Worm (Caenorhabditis elegans): Measurements from ENCODE around the gene lact-8.

The lact-8 gene

ce11 chrV:11134296-11134695, 40.9 kb upstream of the lact-8 start, which contains the start of gene glb-3:
TSS of gene glb-3 (plus strand) at chrV:11134596.
- TF ChIP-seq tlf-1 (GFP tag; optimal IDR thresholded peaks at IDR 0.05): no peak
- no peak for TF ChIP-seq lsy-27 (tag; optimal IDR thresholded peaks at IDR 0.05; ENCODE audit: borderline replicate concordance, insufficient read depth)
- no peak for TF ChIP-seq dpl-1 (GFP tag; optimal IDR thresholded peaks at IDR 0.05)
- TF ChIP-seq cebp-1 (GFP tag; IDR thresholded peaks at IDR 0.05): no peak
- no peak for TF ChIP-seq cebp-1 (tag; optimal IDR thresholded peaks at IDR 0.05)
- TF ChIP-seq hmg-1.2 (GFP tag; IDR thresholded peaks at IDR 0.05): no peak
- TF ChIP-seq attf-6 (GFP tag; IDR thresholded peaks at IDR 0.05): no peak
- TF ChIP-seq F33H1.4 (GFP tag; IDR thresholded peaks at IDR 0.05): no peak
- no peak for TF ChIP-seq sptf-2 (GFP tag; optimal IDR thresholded peaks at IDR 0.05)
- TF ChIP-seq ztf-22 (GFP tag; optimal IDR thresholded peaks at IDR 0.05): no peak
- no peak for TF ChIP-seq tbx-9 (tag; optimal IDR thresholded peaks at IDR 0.05; ENCODE audit: borderline replicate concordance)
- no peak for TF ChIP-seq Y53G8AR.9 (GFP tag; conservative IDR thresholded peaks at IDR 0.05)
- TF ChIP-seq zim-3 (tag; optimal IDR thresholded peaks at IDR 0.05): no peak

- TF ChIP-seq hlh-26 (GFP tag; conservative IDR thresholded peaks at IDR 0.05): no peak
- no peak for TF ChIP-seq ztf-3 (GFP tag; optimal IDR thresholded peaks at IDR 0.05)
- TF ChIP-seq xnd-1 (tag; optimal IDR thresholded peaks at IDR 0.05): no peak
- no peak for TF ChIP-seq B0035.1 (tag; optimal IDR thresholded peaks at IDR 0.05)
- no peak for TF ChIP-seq K12H6.12 (tag; optimal IDR thresholded peaks at IDR 0.05)
- no peak for TF ChIP-seq mes-4 (tag; optimal IDR thresholded peaks at IDR 0.05)
- TF ChIP-seq sea-2 (GFP tag; IDR thresholded peaks at IDR 0.05): no peak
- no peak for TF ChIP-seq ceh-79 (tag; optimal IDR thresholded peaks at IDR 0.05)
- TF ChIP-seq F10E7.11 (tag; optimal IDR thresholded peaks at IDR 0.05): no peak
- TF ChIP-seq F52B5.7 (tag; optimal IDR thresholded peaks at IDR 0.05): no peak
- TF ChIP-seq ceh-91 (GFP tag; IDR thresholded peaks at IDR 0.05): no peak
- TF ChIP-seq nhr-120 (GFP tag; IDR thresholded peaks at IDR 0.05): no peak
- no peak for TF ChIP-seq mcd-1 (GFP tag; IDR thresholded peaks at IDR 0.05)
- no peak for TF ChIP-seq hlh-12 (tag; optimal IDR thresholded peaks at IDR 0.05)
- no peak for TF ChIP-seq sdz-38 (tag; optimal IDR thresholded peaks at IDR 0.05)
- TF ChIP-seq attf-5 (GFP tag; optimal IDR thresholded peaks at IDR 0.05): no peak
- no peak for TF ChIP-seq egrh-3 (GFP tag; IDR thresholded peaks at IDR 0.05)
- TF ChIP-seq aptf-3 (GFP tag; IDR thresholded peaks at IDR 0.05): no peak
- no peak for TF ChIP-seq F23B12.7 (tag; optimal IDR thresholded peaks at IDR 0.05; ENCODE audit: insufficient read depth)
Measured at ce11 chrV:11133516-11133915, 40.1 kb upstream of the lact-8 start.

ce11 chrV:11131801-11132200, 38.4 kb upstream of the lact-8 start:
- no peak for TF ChIP-seq lir-1 (GFP tag; conservative IDR thresholded peaks at IDR 0.05)
- no peak for TF ChIP-seq tbp1 (GFP tag; optimal IDR thresholded peaks at IDR 0.05)

- no peak for TF ChIP-seq dox-1 (GFP tag; IDR thresholded peaks at IDR 0.05)
- no peak for TF ChIP-seq egl-44 (GFP tag; IDR thresholded peaks at IDR 0.05)
- no peak for TF ChIP-seq aptf-2 (GFP tag; conservative IDR thresholded peaks at IDR 0.05)
- TF ChIP-seq sea-2 (GFP tag; IDR thresholded peaks at IDR 0.05): no peak
- no peak for TF ChIP-seq die-1 (tag; optimal IDR thresholded peaks at IDR 0.05)
- no peak for TF ChIP-seq ztf-22 (GFP tag; optimal IDR thresholded peaks at IDR 0.05)
- no peak for TF ChIP-seq sptf-2 (GFP tag; optimal IDR thresholded peaks at IDR 0.05)
Measured at ce11 chrV:11127197-11127596, 33.8 kb upstream of the lact-8 start, which contains the start of gene jmjd-5. TSS of gene jmjd-5 (plus strand) at chrV:11127497.
